Worm (Caenorhabditis elegans) whole organism, L2 larva: ENCODE data around the gene R02E4.2.

Source experiments
- F13H6.1 ChIP-seq: sonication (generic microtip); optimal IDR thresholded peaks from 2 replicates; lab custom pipeline; 2016; ENCODE audit warnings: missing genetic modification characterization, missing compliant biosample characterization
- ZK546.5 ChIP-seq: sonication (generic microtip); optimal IDR thresholded peaks from 2 replicates; lab custom pipeline; 2017; ENCODE audit warnings: missing biosample characterization, missing genetic modification characterization
- blmp-1 ChIP-seq: sonication (generic microtip); optimal IDR thresholded peaks from 2 replicates; lab custom pipeline; 2017; ENCODE audit warnings: missing genetic modification characterization, mild to moderate bottlenecking, missing compliant biosample characterization, antibody characterized with exemption, moderate library complexity; ENCODE audit not compliant: insufficient read depth
- egl-27 ChIP-seq: sonication (generic microtip); optimal IDR thresholded peaks from 3 replicates; lab custom pipeline; 2017; ENCODE audit warnings: missing biosample characterization, missing genetic modification reagents, missing genetic modification characterization
- elt-3 ChIP-seq: sonication (generic microtip); optimal IDR thresholded peaks from 2 replicates; lab custom pipeline; 2017; ENCODE audit warnings: missing biosample characterization, missing genetic modification characterization
- lin-39 ChIP-seq: fragments of 150-350 bp; optimal IDR thresholded peaks from 2 replicates; lab custom pipeline; 2014; ENCODE audit warnings: missing biosample characterization, missing genetic modification reagents, missing genetic modification characterization
- mab-5 ChIP-seq: fragments of 150-350 bp; optimal IDR thresholded peaks from 2 replicates; lab custom pipeline; 2014; ENCODE audit warnings: missing biosample characterization, missing genetic modification characterization
- nhr-237 ChIP-seq: fragments of 150-350 bp; optimal IDR thresholded peaks from 2 replicates; lab custom pipeline; 2014; ENCODE audit warnings: missing biosample characterization, missing genetic modification characterization
- unc-62 ChIP-seq: fragments of 150-350 bp; optimal IDR thresholded peaks from 2 replicates; lab custom pipeline; 2014; ENCODE audit warnings: missing biosample characterization, missing genetic modification reagents, missing genetic modification characterization

DNA sequence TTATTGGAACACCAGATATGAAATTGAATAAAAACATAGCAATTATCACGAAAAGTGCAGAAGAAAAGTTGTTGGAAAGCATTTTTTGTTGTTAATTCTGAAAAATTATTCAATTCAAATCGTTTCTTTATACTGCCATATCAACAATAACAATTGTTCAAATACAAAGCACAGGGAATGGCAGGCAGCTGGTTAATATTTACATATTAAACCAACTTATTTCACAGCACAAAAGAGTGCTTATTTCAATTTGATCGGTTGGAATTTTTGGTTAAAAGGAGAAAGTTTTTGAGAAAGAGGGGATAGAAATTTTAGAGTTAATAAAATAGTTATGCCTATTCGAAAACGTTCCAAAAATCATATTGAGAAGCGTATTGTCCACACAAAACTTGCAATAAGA lies 13.7 kb downstream of the R02E4.2 start, which contains the start of gene F09F9.3:
- no peak for TF ChIP-seq lin-39 (tag; lab: Kevin White, UChicago)
- TF ChIP-seq elt-3 (tag; lab: Kevin White, UChicago), result no peak
- no peak for TF ChIP-seq F13H6.1
- TF ChIP-seq nhr-237 (tag; lab: Kevin White, UChicago), result no peak
- no peak for TF ChIP-seq unc-62
- no peak for TF ChIP-seq egl-27 (tag; lab: Kevin White, UChicago)
- no peak for TF ChIP-seq blmp-1 (tag; lab: Kevin White, UChicago)
- TF ChIP-seq mab-5, result no peak
- no peak for TF ChIP-seq ZK546.5 (tag; lab: Kevin White, UChicago)
